Fruit fly (Drosophila melanogaster) whole organism, embryonic: Measurements from ENCODE around the gene CG31294.
A peak's percentile ranks its signal among the peaks of the same experiment; 100 is the strongest.

Source experiments
- CG10147 ChIP-seq: fragments of 200-800 bp; sonication (Bioruptor generic); optimal IDR thresholded peaks from 2 replicates; lab custom pipeline; 2019; ENCODE audit warnings: missing biosample characterization, mild to moderate bottlenecking, missing genetic modification characterization, moderate library complexity
- CG10209 ChIP-seq: fragments of 200-800 bp; sonication (Bioruptor generic); optimal IDR thresholded peaks from 3 replicates; lab custom pipeline; 2017; ENCODE audit warnings: missing biosample characterization, mild to moderate bottlenecking, missing genetic modification characterization, missing genetic modification reagents
- CG12236 ChIP-seq: fragments of 200-800 bp; sonication (Bioruptor generic); optimal IDR thresholded peaks from 2 replicates; lab custom pipeline; 2016; ENCODE audit warnings: missing biosample characterization, missing genetic modification characterization
- CG12299 ChIP-seq: fragments of 200-800 bp; sonication (Bioruptor generic); optimal IDR thresholded peaks from 2 replicates; lab custom pipeline; 2018; ENCODE audit warnings: missing biosample characterization, mild to moderate bottlenecking, missing genetic modification characterization
- CG12391 ChIP-seq: fragments of 200-800 bp; sonication (Bioruptor generic); optimal IDR thresholded peaks from 3 replicates; lab custom pipeline; 2018; ENCODE audit warnings: missing biosample characterization, mild to moderate bottlenecking, missing genetic modification characterization, moderate library complexity
- CG12769 ChIP-seq: fragments of 200-800 bp; sonication (Bioruptor generic); optimal IDR thresholded peaks from 2 replicates; lab custom pipeline; 2019; ENCODE audit warnings: missing biosample characterization, mild to moderate bottlenecking, missing genetic modification characterization, moderate library complexity
- CG13624 ChIP-seq: fragments of 200-800 bp; sonication (Bioruptor generic); optimal IDR thresholded peaks from 2 replicates; lab custom pipeline; 2016; ENCODE audit warnings: missing biosample characterization, missing genetic modification characterization
- CG1602 ChIP-seq: fragments of 200-800 bp; sonication (Bioruptor generic); optimal IDR thresholded peaks from 3 replicates; lab custom pipeline; 2016; ENCODE audit warnings: missing biosample characterization, missing genetic modification characterization
- CG1603 ChIP-seq: fragments of 200-800 bp; sonication (Bioruptor generic); optimal IDR thresholded peaks from 2 replicates; lab custom pipeline; 2019; ENCODE audit warnings: missing biosample characterization, mild to moderate bottlenecking, missing genetic modification characterization, moderate library complexity
- CG18011 ChIP-seq: fragments of 200-800 bp; sonication (Bioruptor generic); optimal IDR thresholded peaks from 2 replicates; lab custom pipeline; 2017; ENCODE audit warnings: missing biosample characterization, missing genetic modification characterization, mild to moderate bottlenecking, moderate library complexity, missing genotype
- CG18599 ChIP-seq: fragments of 200-800 bp; sonication (Bioruptor generic); optimal IDR thresholded peaks from 3 replicates; lab custom pipeline; 2017; ENCODE audit warnings: missing biosample characterization, missing genetic modification characterization, mild to moderate bottlenecking, moderate library complexity, missing genetic modification reagents
- CG3065 ChIP-seq: fragments of 200-800 bp; sonication (Bioruptor generic); optimal IDR thresholded peaks from 2 replicates; lab custom pipeline; 2016; ENCODE audit warnings: missing biosample characterization, missing genetic modification characterization
- CG31441 ChIP-seq: fragments of 200-800 bp; sonication (Bioruptor generic); IDR thresholded peaks from 2 replicates; pipeline ENCODE4 v1.3.6; 2022; ENCODE audit warnings: missing biosample characterization, missing genetic modification characterization
- CG6683 ChIP-seq: fragments of 200-800 bp; sonication (Bioruptor generic); optimal IDR thresholded peaks from 2 replicates; lab custom pipeline; 2017; ENCODE audit warnings: missing biosample characterization, mild to moderate bottlenecking, missing genetic modification characterization, missing genetic modification reagents
- CG7271 ChIP-seq: fragments of 200-800 bp; sonication (Bioruptor generic); optimal IDR thresholded peaks from 2 replicates; lab custom pipeline; 2018; ENCODE audit warnings: missing biosample characterization, mild to moderate bottlenecking, missing genetic modification characterization, moderate library complexity
- CG7928 ChIP-seq: fragments of 200-800 bp; sonication (Bioruptor generic); optimal IDR thresholded peaks from 2 replicates; lab custom pipeline; 2017; ENCODE audit warnings: missing biosample characterization, mild to moderate bottlenecking, missing genetic modification characterization
- CG8388 ChIP-seq: fragments of 200-800 bp; sonication (Bioruptor generic); optimal IDR thresholded peaks from 2 replicates; lab custom pipeline; 2019; ENCODE audit warnings: missing biosample characterization, mild to moderate bottlenecking, missing genetic modification characterization, moderate library complexity
- Camta ChIP-seq: fragments of 200-800 bp; sonication (Bioruptor generic); optimal IDR thresholded peaks from 2 replicates; lab custom pipeline; 2016; ENCODE audit warnings: missing biosample characterization, missing genetic modification characterization
- CrebB ChIP-seq: fragments of 200-800 bp; sonication (Bioruptor generic); optimal IDR thresholded peaks from 3 replicates; lab custom pipeline; 2018; ENCODE audit warnings: missing biosample characterization, mild to moderate bottlenecking, missing genetic modification characterization
- ERR ChIP-seq: fragments of 200-800 bp; sonication (Bioruptor generic); optimal IDR thresholded peaks from 2 replicates; lab custom pipeline; 2016; ENCODE audit warnings: missing biosample characterization, missing genetic modification characterization
- HLHmδ ChIP-seq: fragments of 200-800 bp; sonication (Bioruptor generic); optimal IDR thresholded peaks from 2 replicates; lab custom pipeline; 2018; ENCODE audit warnings: missing biosample characterization, mild to moderate bottlenecking, missing genetic modification characterization, moderate library complexity
- Hand ChIP-seq: fragments of 200-800 bp; sonication (Bioruptor generic); optimal IDR thresholded peaks from 2 replicates; lab custom pipeline; 2017; ENCODE audit warnings: mild to moderate bottlenecking, missing biosample characterization, missing genetic modification reagents, missing genetic modification characterization
- Hey ChIP-seq: fragments of 200-800 bp; sonication (Bioruptor generic); optimal IDR thresholded peaks from 3 replicates; lab custom pipeline; 2018; ENCODE audit warnings: missing biosample characterization, mild to moderate bottlenecking, missing genetic modification characterization
- Hr39 ChIP-seq: fragments of >200 bp; optimal IDR thresholded peaks from 2 replicates; lab custom pipeline; 2017
- Lhr ChIP-seq: fragments of 200-800 bp; sonication (Bioruptor generic); optimal IDR thresholded peaks from 3 replicates; lab custom pipeline; 2017; ENCODE audit warnings: mild to moderate bottlenecking, missing biosample characterization, missing genetic modification reagents, missing genetic modification characterization
- Lpt ChIP-seq: fragments of >200 bp; optimal IDR thresholded peaks from 2 replicates; lab custom pipeline; 2018; ENCODE audit warnings: missing biosample characterization, missing genetic modification characterization
- Pdp1 ChIP-seq, 2 experiments: fragments of 200-800 bp; sonication (Bioruptor generic); optimal IDR thresholded peaks; 3 replicates each; lab custom pipeline; 2016; ENCODE audit warnings: missing biosample characterization in 2 of 2, missing genetic modification characterization in 2 of 2, mild to moderate bottlenecking in 1 of 2, moderate library complexity in 1 of 2
- Ptx1 ChIP-seq: fragments of 200-800 bp; sonication (Bioruptor generic); IDR thresholded peaks from 2 replicates; pipeline ENCODE4 v1.3.6; 2022; ENCODE audit warnings: missing biosample characterization, missing genetic modification characterization
- Sry-β ChIP-seq: fragments of 200-800 bp; sonication (Bioruptor generic); optimal IDR thresholded peaks from 2 replicates; lab custom pipeline; 2018; ENCODE audit warnings: missing biosample characterization, mild to moderate bottlenecking, missing genetic modification characterization, moderate library complexity
- ac ChIP-seq: fragments of 200-800 bp; sonication (Bioruptor generic); optimal IDR thresholded peaks from 3 replicates; lab custom pipeline; 2017; ENCODE audit warnings: missing biosample characterization, mild to moderate bottlenecking, missing genetic modification characterization
- bsh ChIP-seq, 2 experiments: fragments of 200-800 bp; sonication (Bioruptor generic); optimal IDR thresholded peaks; 2 replicates each; lab custom pipeline; 2017 to 2018; ENCODE audit warnings: mild to moderate bottlenecking in 2 of 2, missing biosample characterization in 2 of 2, missing genetic modification characterization in 2 of 2, moderate library complexity in 1 of 2
- caup ChIP-seq: fragments of 200-800 bp; sonication (Bioruptor generic); optimal IDR thresholded peaks from 3 replicates; lab custom pipeline; 2017; ENCODE audit warnings: missing biosample characterization, mild to moderate bottlenecking, missing genetic modification characterization, moderate library complexity; ENCODE audit not compliant: severe bottlenecking
- da ChIP-seq: fragments of 200-800 bp; sonication (Bioruptor generic); optimal IDR thresholded peaks from 2 replicates; lab custom pipeline; 2016; ENCODE audit warnings: missing biosample characterization, missing genetic modification characterization
- dati ChIP-seq: fragments of 200-800 bp; sonication (Bioruptor generic); IDR thresholded peaks from 2 replicates; pipeline ENCODE4 v1.3.6; 2022; ENCODE audit warnings: missing biosample characterization, missing genetic modification characterization
- dimm ChIP-seq: fragments of 200-800 bp; sonication (Bioruptor generic); IDR thresholded peaks from 2 replicates; pipeline ENCODE4 v1.3.6; 2022; ENCODE audit warnings: missing biosample characterization, missing genetic modification characterization
- dmrt11E ChIP-seq: fragments of 200-800 bp; sonication (Bioruptor generic); optimal IDR thresholded peaks from 3 replicates; lab custom pipeline; 2018; ENCODE audit warnings: missing biosample characterization, mild to moderate bottlenecking, missing genetic modification characterization, moderate library complexity
- dpn ChIP-seq, 2 experiments: fragments of 200-800 bp; sonication (Bioruptor generic); optimal IDR thresholded peaks; 3 replicates each; lab custom pipeline; 2016; ENCODE audit warnings: missing biosample characterization in 2 of 2, missing genetic modification characterization in 2 of 2
- dysf ChIP-seq: fragments of 200-800 bp; sonication (Bioruptor generic); IDR thresholded peaks from 3 replicates; pipeline ENCODE4 v1.3.6; 2022; ENCODE audit warnings: missing biosample characterization, missing genetic modification characterization
- ewg ChIP-seq: fragments of 200-800 bp; sonication (Bioruptor generic); optimal IDR thresholded peaks from 3 replicates; lab custom pipeline; 2017; ENCODE audit warnings: mild to moderate bottlenecking, missing biosample characterization, missing genetic modification reagents, missing genetic modification characterization
- jing ChIP-seq: fragments of 200-800 bp; sonication (Bioruptor generic); optimal IDR thresholded peaks from 2 replicates; lab custom pipeline; 2018; ENCODE audit warnings: missing biosample characterization, mild to moderate bottlenecking, missing genetic modification characterization
- kah ChIP-seq: fragments of 200-800 bp; sonication (Bioruptor generic); optimal IDR thresholded peaks from 2 replicates; lab custom pipeline; 2018; ENCODE audit warnings: missing biosample characterization, mild to moderate bottlenecking, missing genetic modification characterization
- mam ChIP-seq: fragments of 200-800 bp; sonication (Bioruptor generic); optimal IDR thresholded peaks from 3 replicates; lab custom pipeline; 2016; ENCODE audit warnings: missing biosample characterization, missing genetic modification characterization
- org-1 ChIP-seq: fragments of 200-800 bp; sonication (Bioruptor generic); optimal IDR thresholded peaks from 2 replicates; lab custom pipeline; 2017; ENCODE audit warnings: missing biosample characterization, missing genetic modification characterization
- pan ChIP-seq, 4 experiments: fragments of >200 bp in 3 of 4; fragments of 200-800 bp in 1 of 4; sonication (Bioruptor generic) in 1 of 4; optimal IDR thresholded peaks in 3 of 4; IDR thresholded peaks in 1 of 4; 2 replicates each; pipeline versions ENCODE4 v1.3.6 to Lab custom; 2017 to 2022; ENCODE audit warnings: missing biosample characterization in 2 of 4, missing genetic modification characterization in 2 of 4, mixed read lengths in 1 of 4
- peb ChIP-seq: fragments of 200-800 bp; sonication (Bioruptor generic); IDR thresholded peaks from 2 replicates; pipeline ENCODE4 v1.3.6; 2022; ENCODE audit warnings: missing biosample characterization, missing genetic modification characterization
- run ChIP-seq: fragments of 200-800 bp; sonication (Bioruptor generic); optimal IDR thresholded peaks from 3 replicates; lab custom pipeline; 2018; ENCODE audit warnings: missing biosample characterization, mild to moderate bottlenecking, missing genetic modification characterization
- sens-2 ChIP-seq: fragments of 200-800 bp; sonication (Bioruptor generic); IDR thresholded peaks from 2 replicates; pipeline ENCODE4 v1.3.6; 2022; ENCODE audit warnings: missing biosample characterization, missing genetic modification characterization
- shn ChIP-seq: fragments of 200-800 bp; sonication (Bioruptor generic); optimal IDR thresholded peaks from 3 replicates; lab custom pipeline; 2016; ENCODE audit warnings: missing biosample characterization, missing genetic modification characterization
- tgo ChIP-seq: fragments of 200-800 bp; sonication (Bioruptor generic); IDR thresholded peaks from 3 replicates; pipeline ENCODE4 v1.3.6; 2022; ENCODE audit warnings: missing biosample characterization, missing genetic modification characterization
- tin ChIP-seq: fragments of 200-800 bp; sonication (Bioruptor generic); optimal IDR thresholded peaks from 3 replicates; lab custom pipeline; 2016; ENCODE audit warnings: missing biosample characterization, missing genetic modification characterization

The CG31294 gene

DNA sequence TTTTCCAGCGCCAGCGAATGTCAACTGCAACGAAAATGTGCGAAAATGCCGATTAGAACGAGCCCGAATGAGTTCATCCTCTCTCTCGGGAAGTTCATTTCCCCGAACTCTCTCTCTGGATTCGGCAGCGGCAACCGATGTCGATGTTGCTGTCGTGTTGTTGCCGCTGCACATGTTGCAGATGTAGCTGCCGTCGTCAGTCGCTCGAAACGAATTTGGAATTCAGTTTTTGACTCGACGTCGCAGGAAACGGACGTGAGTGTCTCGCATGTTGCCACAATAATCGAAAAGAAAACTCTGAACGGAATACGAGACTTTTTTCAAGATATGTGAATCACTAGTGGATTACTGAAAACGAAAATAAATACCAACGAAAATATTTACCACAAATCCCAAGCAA lies 50.4 kb downstream of the CG31294 start, which contains the start of gene pxb (continued):
- peak; percentile 8 for TF ChIP-seq da (GFP tag; lab: Kevin White, UChicago)
- TF ChIP-seq CG12236 (GFP tag; lab: Kevin White, UChicago) = no peak
- TF ChIP-seq CG6683 = no peak
- TF ChIP-seq Hey = no peak
- no peak for TF ChIP-seq CG1602 (GFP tag; lab: Kevin White, UChicago)
- no peak for TF ChIP-seq kah
- TF ChIP-seq tin (GFP tag; lab: Kevin White, UChicago) = peak; percentile 1
- TF ChIP-seq CG12769 (tag; lab: Kevin White, UChicago) = peak; percentile 30
- TF ChIP-seq CG13624 = no peak
- TF ChIP-seq Lhr (GFP tag; lab: Kevin White, UChicago) = no peak
- peak; percentile 47 for TF ChIP-seq jing (GFP tag; lab: Kevin White, UChicago)
- TF ChIP-seq CG18011 (GFP tag; lab: Kevin White, UChicago) = no peak
- TF ChIP-seq run (tag; lab: Kevin White, UChicago) = no peak
- no peak for TF ChIP-seq Pdp1 (GFP tag; optimal IDR thresholded peaks at IDR 0.05; lab: Kevin White, UChicago)
- no peak for TF ChIP-seq CG18599 (GFP tag; lab: Kevin White, UChicago)
- TF ChIP-seq bsh (GFP tag; optimal IDR thresholded peaks at IDR 0.05; lab: Kevin White, UChicago) = peak; percentile 5 to 19
- TF ChIP-seq CG12299 (tag; lab: Kevin White, UChicago) = no peak
- TF ChIP-seq sens-2 (GFP tag; lab: Robert Waterston, UW) = 0 out of 2 replicates have a peak, but pooled peaks have one; percentile 21
- no peak for TF ChIP-seq ERR
- TF ChIP-seq CG8388 = no peak
- no peak for TF ChIP-seq CG10209 (GFP tag; lab: Kevin White, UChicago)
- no peak for TF ChIP-seq dmrt11E (tag; lab: Kevin White, UChicago)
- TF ChIP-seq mam = no peak
- TF ChIP-seq dpn (GFP tag; optimal IDR thresholded peaks at IDR 0.05; lab: Kevin White, UChicago) = no peak
- TF ChIP-seq CG12391 (tag; lab: Kevin White, UChicago) = peak; percentile 21
- TF ChIP-seq ewg (GFP tag; lab: Kevin White, UChicago) = no peak
- no peak for TF ChIP-seq dati (GFP tag; lab: Robert Waterston, UW)
- no peak for TF ChIP-seq Ptx1 (GFP tag; lab: Robert Waterston, UW)
- TF ChIP-seq Hand (GFP tag; lab: Kevin White, UChicago) = peak; percentile 20
- TF ChIP-seq CG31441 (GFP tag; lab: Robert Waterston, UW) = peak; percentile 37; the same call in 1 of the 2 replicates
- no peak for TF ChIP-seq org-1 (GFP tag; lab: Kevin White, UChicago)
- TF ChIP-seq Camta = no peak
- no peak for TF ChIP-seq CG3065 (GFP tag; lab: Kevin White, UChicago)
- no peak for TF ChIP-seq Lpt
- no peak for TF ChIP-seq peb (GFP tag; lab: Robert Waterston, UW)
- TF ChIP-seq Hr39 = no peak
- no peak for TF ChIP-seq tgo
- TF ChIP-seq dysf (GFP tag; lab: Robert Waterston, UW) = no peak
- TF ChIP-seq HLHmδ = peak; percentile 86
- TF ChIP-seq CrebB (tag; lab: Kevin White, UChicago) = peak; percentile 44
- peak; percentile 30 for TF ChIP-seq CG1603
- no peak for TF ChIP-seq CG7928 (GFP tag; lab: Kevin White, UChicago)
- TF ChIP-seq Sry-β (GFP tag; lab: Kevin White, UChicago) = no peak
- no peak for TF ChIP-seq CG7271 (tag; lab: Kevin White, UChicago)
- TF ChIP-seq caup (GFP tag; lab: Kevin White, UChicago) = peak; percentile 32
- no peak for TF ChIP-seq CG10147 (GFP tag; lab: Kevin White, UChicago)
- no peak for TF ChIP-seq shn
- TF ChIP-seq dimm (GFP tag; lab: Robert Waterston, UW) = no peak
- TF ChIP-seq pan (optimal IDR thresholded peaks at IDR 0.05; lab: Kevin White, UChicago) = no peak
- TF ChIP-seq pan (GFP tag; optimal IDR thresholded peaks at IDR 0.05 in 1 of 2, IDR thresholded peaks at IDR 0.05 in 1 of 2) = peak in 1 of 2 experiments; percentile 49
- peak; percentile 49 for TF ChIP-seq ac
